Fruit fly (Drosophila melanogaster) S2 (cell line): ENCODE results near the gene Hn.

Experiments used
- CG8478 ChIP-seq: fragments of >200 bp; optimal IDR thresholded peaks from 2 replicates; lab custom pipeline; 2018
- CTCF ChIP-seq, 2 experiments: fragments of >200 bp; optimal IDR thresholded peaks; 2 replicates each; lab custom pipeline; 2018

DNA sequence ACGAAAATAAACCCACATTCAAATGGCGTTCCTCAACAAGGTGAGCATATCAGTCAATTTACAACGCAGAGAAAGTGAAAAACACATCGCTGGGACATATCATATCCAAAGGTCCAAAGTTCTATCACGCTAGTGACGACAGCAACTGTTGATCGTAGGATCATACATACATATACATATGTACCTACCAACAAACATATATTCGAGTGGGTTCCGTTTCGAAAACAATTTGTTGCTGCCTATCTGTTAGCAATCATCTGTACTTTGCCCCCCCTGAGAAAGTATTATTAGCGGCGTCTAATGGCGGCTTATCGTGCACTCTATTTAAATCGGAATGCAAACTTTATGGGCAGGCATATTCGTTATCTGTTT lies 40.8 kb upstream of the Hn start:
- no peak for TF ChIP-seq CG8478 (lab: Kevin White, UChicago)
- TF ChIP-seq CTCF (optimal IDR thresholded peaks at IDR 0.05; lab: Kevin White, UChicago): no peak
